Worm (Caenorhabditis elegans): ENCODE measurements around the gene F02D8.1.

- TF ChIP-seq mdl-1 (tag; optimal IDR thresholded peaks at IDR 0.05), result no peak
- TF ChIP-seq fos-1 (tag; optimal IDR thresholded peaks at IDR 0.05), result no peak
- no peak for TF ChIP-seq elt-1 (tag; optimal IDR thresholded peaks at IDR 0.05)
- TF ChIP-seq lin-15B (tag; optimal IDR thresholded peaks at IDR 0.05), result no peak
- TF ChIP-seq ceh-16 (tag; optimal IDR thresholded peaks at IDR 0.05), result no peak
- TF ChIP-seq ceh-9 (tag; optimal IDR thresholded peaks at IDR 0.05), result no peak
- TF ChIP-seq zag-1 (tag; optimal IDR thresholded peaks at IDR 0.05), result no peak
Observed at ce11 chrV:14993620-14994019, 15.1 kb upstream of the F02D8.1 start, which contains the start of gene fil-1.
